Worm (Caenorhabditis elegans): ENCODE results near the gene asp-6.

DNA sequence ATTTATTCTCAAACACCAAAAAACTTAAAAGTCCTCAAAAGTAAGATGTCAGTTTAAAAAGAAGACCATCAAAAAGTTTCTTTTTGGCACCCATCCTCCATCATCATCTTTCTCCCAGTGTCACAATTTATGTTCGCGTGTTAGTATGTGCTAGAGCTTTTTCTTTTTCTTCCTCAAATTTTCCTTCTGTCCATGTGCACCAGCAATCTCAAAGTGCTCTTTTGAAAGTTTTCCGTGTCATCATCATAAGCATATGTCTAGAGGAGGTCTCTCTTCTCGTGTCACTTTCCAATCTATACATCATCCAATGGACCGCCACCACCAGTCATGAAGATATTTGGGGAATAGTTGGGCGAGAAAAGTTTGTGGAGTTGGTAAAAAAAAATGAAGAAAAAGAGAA lies 17.7 kb downstream of the asp-6 start:
- TF ChIP-seq ZK546.5 (tag; optimal IDR thresholded peaks at IDR 0.05), result no peak
- TF ChIP-seq nhr-12 (tag; optimal IDR thresholded peaks at IDR 0.05), result no peak
- TF ChIP-seq egl-27 (tag; optimal IDR thresholded peaks at IDR 0.05), result no peak
- peak; percentile 18 for TF ChIP-seq nhr-129 (tag; optimal IDR thresholded peaks at IDR 0.05)
- TF ChIP-seq unc-39 (tag; optimal IDR thresholded peaks at IDR 0.05), result no peak
- no peak for TF ChIP-seq sem-4 (tag; optimal IDR thresholded peaks at IDR 0.05)
- TF ChIP-seq peb-1 (tag; optimal IDR thresholded peaks at IDR 0.05), result no peak
- TF ChIP-seq elt-3 (tag; optimal IDR thresholded peaks at IDR 0.05), result no peak
- no peak for TF ChIP-seq zag-1 (tag; optimal IDR thresholded peaks at IDR 0.05)
- TF ChIP-seq nhr-237 (tag; optimal IDR thresholded peaks at IDR 0.05), result no peak
- no peak for TF ChIP-seq ztf-11 (tag; optimal IDR thresholded peaks at IDR 0.05)
- no peak for TF ChIP-seq ceh-82 (tag; optimal IDR thresholded peaks at IDR 0.05)
- TF ChIP-seq dmd-4 (tag; optimal IDR thresholded peaks at IDR 0.05), result no peak
- TF ChIP-seq lin-39 (tag; optimal IDR thresholded peaks at IDR 0.05), result no peak
